Worm (Caenorhabditis elegans) whole organism, mixed stage, embryonic: ENCODE data around the gene gbf-1.

ENCODE experiments used
- M03D4.4 ChIP-seq: sonication (generic microtip); optimal IDR thresholded peaks from 2 replicates; lab custom pipeline; 2017; ENCODE audit warnings: mild to moderate bottlenecking, missing genetic modification characterization, missing compliant biosample characterization
- bed-3 ChIP-seq: fragments of 200-800 bp; sonication (Bioruptor generic); optimal IDR thresholded peaks from 3 replicates; lab custom pipeline; 2018; ENCODE audit warnings: mild to moderate bottlenecking, missing genetic modification characterization, moderate library complexity, missing compliant biosample characterization
- blmp-1 ChIP-seq: fragments of 150-350 bp; optimal IDR thresholded peaks from 2 replicates; lab custom pipeline; 2014; ENCODE audit warnings: missing biosample characterization, missing genetic modification characterization
- ceh-43 ChIP-seq: fragments of 200-800 bp; sonication (Bioruptor generic); optimal IDR thresholded peaks from 2 replicates; lab custom pipeline; 2018; ENCODE audit warnings: mild to moderate bottlenecking, missing genetic modification characterization, moderate library complexity, missing compliant biosample characterization
- ceh-83 ChIP-seq: fragments of 200-800 bp; sonication (Bioruptor generic); optimal IDR thresholded peaks from 2 replicates; lab custom pipeline; 2018; ENCODE audit warnings: mild to moderate bottlenecking, missing genetic modification characterization, missing compliant biosample characterization
- ces-1 ChIP-seq: fragments of 150-350 bp; optimal IDR thresholded peaks from 2 replicates; lab custom pipeline; 2014; ENCODE audit warnings: missing biosample characterization, missing genetic modification reagents, missing genetic modification characterization
- cnd-1 ChIP-seq: fragments of 200-800 bp; sonication (Bioruptor generic); optimal IDR thresholded peaks from 2 replicates; lab custom pipeline; 2018; ENCODE audit warnings: mild to moderate bottlenecking, missing genetic modification characterization, missing compliant biosample characterization
- drap-1 ChIP-seq: fragments of 200-800 bp; sonication (Bioruptor generic); optimal IDR thresholded peaks from 3 replicates; lab custom pipeline; 2018; ENCODE audit warnings: mild to moderate bottlenecking, missing genetic modification characterization, missing compliant biosample characterization
- elt-1 ChIP-seq: sonication (generic microtip); optimal IDR thresholded peaks from 2 replicates; lab custom pipeline; 2017; ENCODE audit warnings: missing genetic modification characterization, mild to moderate bottlenecking, missing compliant biosample characterization, antibody characterized with exemption, moderate library complexity, borderline replicate concordance; ENCODE audit not compliant: insufficient read depth
- flh-1 ChIP-seq: fragments of 200-800 bp; sonication (Bioruptor generic); optimal IDR thresholded peaks from 2 replicates; lab custom pipeline; 2018; ENCODE audit warnings: mild to moderate bottlenecking, missing genetic modification characterization, moderate library complexity, missing compliant biosample characterization
- ham-2 ChIP-seq: fragments of 200-800 bp; sonication (Bioruptor generic); optimal IDR thresholded peaks from 2 replicates; lab custom pipeline; 2018; ENCODE audit warnings: mild to moderate bottlenecking, missing genetic modification characterization, missing compliant biosample characterization
- hlh-1 ChIP-seq: fragments of 150-350 bp; optimal IDR thresholded peaks from 2 replicates; lab custom pipeline; 2014; ENCODE audit warnings: missing biosample characterization, missing genetic modification reagents, missing genetic modification characterization
- lin-13 ChIP-seq: fragments of 150-350 bp; optimal IDR thresholded peaks from 2 replicates; lab custom pipeline; 2014; ENCODE audit warnings: missing biosample characterization, missing genetic modification characterization
- lin-32 ChIP-seq: fragments of 200-800 bp; sonication (Bioruptor generic); optimal IDR thresholded peaks from 2 replicates; lab custom pipeline; 2018; ENCODE audit warnings: mild to moderate bottlenecking, missing genetic modification characterization, missing compliant biosample characterization
- lsy-2 ChIP-seq: fragments of 150-350 bp; optimal IDR thresholded peaks from 2 replicates; lab custom pipeline; 2014; ENCODE audit warnings: missing biosample characterization, missing genetic modification characterization
- mab-5 ChIP-seq: fragments of 150-350 bp; optimal IDR thresholded peaks from 2 replicates; lab custom pipeline; 2014; ENCODE audit warnings: missing biosample characterization, missing genetic modification characterization
- mep-1 ChIP-seq: fragments of 150-350 bp; optimal IDR thresholded peaks from 2 replicates; lab custom pipeline; 2017; ENCODE audit warnings: missing biosample characterization, missing genetic modification reagents, missing genetic modification characterization, inconsistent platforms
- mls-2 ChIP-seq: sonication (generic microtip); optimal IDR thresholded peaks from 2 replicates; lab custom pipeline; 2016; ENCODE audit warnings: mild to moderate bottlenecking, missing genetic modification characterization, moderate library complexity, missing compliant biosample characterization
- nhr-2 ChIP-seq: fragments of 150-350 bp; optimal IDR thresholded peaks from 2 replicates; lab custom pipeline; 2014; ENCODE audit warnings: missing biosample characterization, missing genetic modification characterization
- nhr-237 ChIP-seq: fragments of 150-350 bp; optimal IDR thresholded peaks from 2 replicates; lab custom pipeline; 2014; ENCODE audit warnings: missing biosample characterization, missing genetic modification characterization
- nhr-28 ChIP-seq: fragments of 150-350 bp; optimal IDR thresholded peaks from 2 replicates; lab custom pipeline; 2014; ENCODE audit warnings: missing biosample characterization, missing genetic modification characterization
- nhr-76 ChIP-seq: sonication (generic microtip); optimal IDR thresholded peaks from 2 replicates; lab custom pipeline; 2017; ENCODE audit warnings: missing biosample characterization, missing genetic modification characterization
- pha-4 ChIP-seq: fragments of 150-350 bp; optimal IDR thresholded peaks from 2 replicates; lab custom pipeline; 2018; ENCODE audit warnings: missing biosample characterization, missing genetic modification reagents, missing genetic modification characterization
- sem-2 ChIP-seq: fragments of 200-800 bp; sonication (Bioruptor generic); optimal IDR thresholded peaks from 2 replicates; lab custom pipeline; 2018; ENCODE audit warnings: mild to moderate bottlenecking, missing genetic modification characterization, missing compliant biosample characterization
- snpc-4 ChIP-seq: fragments of 150-350 bp; optimal IDR thresholded peaks from 2 replicates; lab custom pipeline; 2014; ENCODE audit warnings: missing biosample characterization, missing genetic modification characterization
- sptf-1 ChIP-seq: sonication (generic microtip); optimal IDR thresholded peaks from 2 replicates; lab custom pipeline; 2017; ENCODE audit warnings: mild to moderate bottlenecking, missing genetic modification characterization, moderate library complexity, missing compliant biosample characterization
- tbx-8 ChIP-seq: fragments of 200-800 bp; sonication (Bioruptor generic); optimal IDR thresholded peaks from 2 replicates; lab custom pipeline; 2018; ENCODE audit warnings: mild to moderate bottlenecking, missing genetic modification characterization, moderate library complexity, missing compliant biosample characterization
- unc-39 ChIP-seq: fragments of 150-350 bp; optimal IDR thresholded peaks from 2 replicates; lab custom pipeline; 2014; ENCODE audit warnings: missing biosample characterization, missing genetic modification characterization
- zip-8 ChIP-seq: fragments of 150-350 bp; optimal IDR thresholded peaks from 2 replicates; lab custom pipeline; 2014; ENCODE audit warnings: missing biosample characterization, missing genetic modification characterization
- ztf-11 ChIP-seq: fragments of 150-350 bp; optimal IDR thresholded peaks from 2 replicates; lab custom pipeline; 2014; ENCODE audit warnings: missing biosample characterization, missing genetic modification characterization

Gene gbf-1

ce11 chrIII:11774508-11775000, 1.1 kb upstream of the gbf-1 start, which contains the start of gene immp-1:
Gene immp-1, plus strand, starts transcription at chrIII:11774950.
- TF ChIP-seq blmp-1 (tag; lab: Kevin White, UChicago) (peak; percentile 71), lsy-2 (tag; lab: Kevin White, UChicago) (peak; percentile 19), mls-2 (tag; lab: Kevin White, UChicago) (no peak), unc-39 (tag; lab: Kevin White, UChicago) (no peak), pha-4 (tag; lab: Kevin White, UChicago) (no peak), ceh-83 (no peak), M03D4.4 (tag; lab: Kevin White, UChicago) (no peak), sem-2 (no peak), ces-1 (GFP tag; lab: Kevin White, UChicago) (peak; percentile 16), lin-13 (no peak), mab-5 (tag; lab: Kevin White, UChicago) (no peak), mep-1 (tag; lab: Kevin White, UChicago) (no peak), tbx-8 (GFP tag; lab: Kevin White, UChicago) (no peak), sptf-1 (tag; lab: Kevin White, UChicago) (no peak), hlh-1 (tag; lab: Kevin White, UChicago) (no peak)

ce11 chrIII:11760634-11761033, 12.8 kb downstream of the gbf-1 start:
- TF ChIP-seq snpc-4 (tag; lab: Kevin White, UChicago), result no peak
- TF ChIP-seq ztf-11 (tag; lab: Kevin White, UChicago), result no peak
- no peak for TF ChIP-seq ceh-43
- TF ChIP-seq ham-2 (GFP tag; lab: Kevin White, UChicago), result no peak
- no peak for TF ChIP-seq hlh-1 (tag; lab: Kevin White, UChicago)
- no peak for TF ChIP-seq zip-8 (tag; lab: Kevin White, UChicago)
- no peak for TF ChIP-seq drap-1
- no peak for TF ChIP-seq nhr-2 (tag; lab: Kevin White, UChicago)
- TF ChIP-seq mep-1 (tag; lab: Kevin White, UChicago), result no peak
- no peak for TF ChIP-seq ceh-83
- no peak for TF ChIP-seq unc-39 (tag; lab: Kevin White, UChicago)
- no peak for TF ChIP-seq pha-4 (tag; lab: Kevin White, UChicago)

ce11 chrIII:11757892-11758291, 15.6 kb downstream of the gbf-1 start:
- TF ChIP-seq flh-1 (GFP tag; lab: Kevin White, UChicago) (no peak), ces-1 (GFP tag; lab: Kevin White, UChicago) (no peak), zip-8 (tag; lab: Kevin White, UChicago) (no peak), elt-1 (tag; lab: Kevin White, UChicago) (no peak), nhr-76 (tag; lab: Kevin White, UChicago) (no peak), mep-1 (tag; lab: Kevin White, UChicago) (no peak)

ce11 chrIII:11750817-11751216, 22.7 kb downstream of the gbf-1 start:
- TF ChIP-seq cnd-1 (tag; lab: Kevin White, UChicago), result no peak

- TF ChIP-seq mls-2 (tag; lab: Kevin White, UChicago), result no peak
- TF ChIP-seq blmp-1 (tag; lab: Kevin White, UChicago), result no peak
- TF ChIP-seq hlh-1 (tag; lab: Kevin White, UChicago), result no peak
- no peak for TF ChIP-seq pha-4 (tag; lab: Kevin White, UChicago)
- no peak for TF ChIP-seq flh-1 (GFP tag; lab: Kevin White, UChicago)
- TF ChIP-seq ztf-11 (tag; lab: Kevin White, UChicago), result no peak
- no peak for TF ChIP-seq nhr-28
- no peak for TF ChIP-seq lsy-2 (tag; lab: Kevin White, UChicago)
- no peak for TF ChIP-seq nhr-76 (tag; lab: Kevin White, UChicago)
- no peak for TF ChIP-seq ceh-83
- no peak for TF ChIP-seq snpc-4 (tag; lab: Kevin White, UChicago)
- TF ChIP-seq bed-3 (GFP tag; lab: Kevin White, UChicago), result no peak
- TF ChIP-seq mep-1 (tag; lab: Kevin White, UChicago), result no peak
Observed at ce11 chrIII:11750232-11750631, 23.2 kb downstream of the gbf-1 start.

- peak; percentile 69 for TF ChIP-seq lsy-2 (tag; lab: Kevin White, UChicago)
- TF ChIP-seq ces-1 (GFP tag; lab: Kevin White, UChicago), result peak; percentile 53
- TF ChIP-seq cnd-1 (tag; lab: Kevin White, UChicago), result no peak
- peak; percentile 34 for TF ChIP-seq nhr-237
- TF ChIP-seq mab-5 (tag; lab: Kevin White, UChicago), result no peak
- peak; percentile 2 for TF ChIP-seq drap-1
- TF ChIP-seq tbx-8 (GFP tag; lab: Kevin White, UChicago), result no peak
- TF ChIP-seq mep-1 (tag; lab: Kevin White, UChicago), result peak; percentile 45
- TF ChIP-seq pha-4 (tag; lab: Kevin White, UChicago), result peak; percentile 7
- no peak for TF ChIP-seq lin-32 (GFP tag; lab: Kevin White, UChicago)
- peak; percentile 29 for TF ChIP-seq sptf-1 (tag; lab: Kevin White, UChicago)
- TF ChIP-seq hlh-1 (tag; lab: Kevin White, UChicago), result peak; percentile 32
Observed at ce11 chrIII:11746718-11747117, 26.8 kb downstream of the gbf-1 start, which contains the start of gene mrt-2. Gene mrt-2, plus strand, starts transcription at chrIII:11746766.
